Worm (Caenorhabditis elegans): ENCODE results near the gene irld-7.
"Not testable (repeated sequence)": the region's sequence is repeated elsewhere in the genome, so short reads cannot be mapped to it uniquely, and the experiment has no call there.

irld-7 gene

DNA sequence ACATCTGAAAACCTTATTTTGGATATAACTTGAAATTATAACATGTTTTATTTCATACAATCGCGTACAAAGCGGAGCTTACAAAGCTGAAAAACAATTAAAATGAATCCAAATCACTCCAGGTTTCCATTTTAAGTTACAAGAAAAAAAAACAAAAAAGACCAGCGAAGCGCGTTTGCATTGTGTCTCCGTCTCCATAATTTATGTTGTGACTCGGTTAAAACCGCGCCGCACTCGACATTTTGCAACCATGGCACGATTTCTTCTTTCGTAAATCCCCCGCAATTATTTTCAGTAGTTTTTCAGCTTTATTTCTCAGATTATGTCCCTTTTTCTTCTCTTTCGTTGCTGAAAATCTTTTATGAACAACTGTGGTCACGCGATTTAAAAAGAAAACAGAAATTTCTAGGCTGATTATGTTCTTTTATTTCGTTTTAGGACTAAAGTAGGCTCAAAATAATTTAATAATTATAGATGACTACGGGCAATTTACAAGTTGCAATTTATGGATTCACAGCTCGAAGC lies 4.7 kb upstream of the irld-7 start, which contains the start of the genes F38A5.2 and dnj-11:
F38A5.2 (minus strand) TSS at position 4 of the 525 bp plus-strand sequence.
dnj-11 (plus strand) TSS at position 475 of the 525 bp plus-strand sequence.
- TF ChIP-seq sea-1 (GFP tag; conservative IDR thresholded peaks at IDR 0.05) (no peak), hmg-4 (GFP tag; optimal IDR thresholded peaks at IDR 0.05) (no peak), flt-1 (GFP tag; IDR thresholded peaks at IDR 0.05) (no peak), ama-1 (optimal IDR thresholded peaks at IDR 0.05) (no peak), ceh-36 (tag; optimal IDR thresholded peaks at IDR 0.05) (no peak), tra-4 (tag; optimal IDR thresholded peaks at IDR 0.05) (no peak), scrt-1 (GFP tag; IDR thresholded peaks at IDR 0.05) (no peak), F13C5.2 (tag; optimal IDR thresholded peaks at IDR 0.05) (peak; percentile 59), ceh-13 (GFP tag; optimal IDR thresholded peaks at IDR 0.05) (no peak)

ce11 chrIV:6588080-6588613 lies 2.0 kb upstream of the irld-7 start:
- TF ChIP-seq ceh-36 (tag; optimal IDR thresholded peaks at IDR 0.05), result no peak
- no peak for TF ChIP-seq hmbx-1 (tag; optimal IDR thresholded peaks at IDR 0.05)
- no peak for TF ChIP-seq ama-1 (optimal IDR thresholded peaks at IDR 0.05)
- no peak for TF ChIP-seq flt-1 (GFP tag; IDR thresholded peaks at IDR 0.05)
- TF ChIP-seq ets-7 (tag; optimal IDR thresholded peaks at IDR 0.05), result no peak
- no peak for TF ChIP-seq sea-1 (GFP tag; conservative IDR thresholded peaks at IDR 0.05)
- TF ChIP-seq B0310.2 (tag; optimal IDR thresholded peaks at IDR 0.05), result no peak
- no peak for TF ChIP-seq pes-1 (GFP tag; IDR thresholded peaks at IDR 0.05)
- no peak for TF ChIP-seq tbx-11 (GFP tag; IDR thresholded peaks at IDR 0.05)
- no peak for TF ChIP-seq hnd-1 (tag; optimal IDR thresholded peaks at IDR 0.05)
- TF ChIP-seq ceh-13 (GFP tag; optimal IDR thresholded peaks at IDR 0.05), result no peak
- no peak for TF ChIP-seq F13C5.2 (tag; optimal IDR thresholded peaks at IDR 0.05)
- TF ChIP-seq aly-1 (tag; optimal IDR thresholded peaks at IDR 0.05), result no peak
- TF ChIP-seq hmg-4 (GFP tag; optimal IDR thresholded peaks at IDR 0.05), result no peak
- TF ChIP-seq scrt-1 (GFP tag; IDR thresholded peaks at IDR 0.05), result no peak

DNA sequence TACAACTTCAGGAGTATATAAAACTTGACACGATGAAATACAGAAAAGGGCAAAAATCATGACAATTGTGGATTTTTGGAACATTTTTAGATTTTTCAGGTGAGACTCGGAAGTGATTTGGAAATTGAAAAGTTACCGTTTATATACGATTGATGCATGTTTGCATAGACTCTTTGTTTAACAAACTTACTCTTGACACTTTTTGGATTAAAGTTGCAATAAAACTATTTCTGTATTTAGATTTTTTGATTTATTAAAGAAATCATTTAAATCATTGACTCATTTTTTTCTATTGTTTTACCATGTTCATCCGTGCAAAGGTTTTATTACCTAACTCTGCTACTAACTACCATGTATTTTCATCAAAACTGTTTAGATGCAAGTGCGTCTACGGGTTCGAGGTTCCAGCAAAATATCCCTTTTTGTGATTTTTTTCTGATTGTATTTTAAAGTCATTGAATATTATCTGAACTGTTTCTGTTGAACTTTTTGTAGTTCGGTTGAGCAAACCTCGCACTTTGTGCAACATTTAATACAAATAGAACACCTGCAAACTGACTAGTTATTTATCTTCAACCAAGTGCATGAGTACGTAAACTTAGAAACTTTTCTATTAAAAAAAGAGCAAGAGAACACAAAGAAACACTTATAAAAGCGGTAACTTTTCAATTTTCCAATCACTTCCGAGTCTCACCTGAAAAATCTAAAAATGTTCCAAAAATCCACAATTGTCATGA lies 1.0 kb downstream of the irld-7 start, which contains the start of the genes nspb-1 and nspb-2:
nspb-1 (minus strand) TSS at position 101 of the 737 bp plus-strand sequence.
nspb-2 (plus strand) TSS at position 687 of the 737 bp plus-strand sequence.
- not testable (repeated sequence) for TF ChIP-seq tra-4 (tag; optimal IDR thresholded peaks at IDR 0.05); B0310.2 (tag; optimal IDR thresholded peaks at IDR 0.05); tbx-37 (GFP tag; conservative IDR thresholded peaks at IDR 0.05)

DNA sequence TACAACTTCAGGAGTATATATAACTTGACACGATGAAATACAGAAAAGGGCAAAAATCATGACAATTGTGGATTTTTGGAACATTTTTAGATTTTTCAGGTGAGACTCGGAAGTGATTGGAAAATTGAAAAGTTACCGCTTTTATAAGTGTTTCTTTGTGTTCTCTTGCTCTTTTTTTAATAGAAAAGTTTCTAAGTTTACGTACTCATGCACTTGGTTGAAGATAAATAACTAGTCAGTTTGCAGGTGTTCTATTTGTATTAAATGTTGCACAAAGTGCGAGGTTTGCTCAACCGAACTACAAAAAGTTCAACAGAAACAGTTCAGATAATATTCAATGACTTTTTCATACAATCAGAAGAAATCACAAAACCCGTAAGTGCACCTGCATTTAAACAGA lies 4.7 kb downstream of the irld-7 start, which contains the start of gene nspb-3:
nspb-3 (minus strand) TSS at position 101 of the 400 bp plus-strand sequence.
- not testable (repeated sequence) for TF ChIP-seq scrt-1 (GFP tag; IDR thresholded peaks at IDR 0.05); tbx-11 (GFP tag; IDR thresholded peaks at IDR 0.05); B0310.2 (tag; optimal IDR thresholded peaks at IDR 0.05)

ce11 chrIV:6595912-6596311 lies 5.8 kb downstream of the irld-7 start, which contains the start of gene F38A5.22:
F38A5.22 (minus strand) TSS chrIV:6595940.
- TF ChIP-seq hmg-4 (GFP tag; optimal IDR thresholded peaks at IDR 0.05) (no peak), hnd-1 (tag; optimal IDR thresholded peaks at IDR 0.05) (no peak), ets-7 (tag; optimal IDR thresholded peaks at IDR 0.05) (no peak), ceh-13 (GFP tag; optimal IDR thresholded peaks at IDR 0.05) (no peak), hmbx-1 (tag; optimal IDR thresholded peaks at IDR 0.05) (no peak), tbx-11 (GFP tag; IDR thresholded peaks at IDR 0.05) (no peak), scrt-1 (GFP tag; IDR thresholded peaks at IDR 0.05) (no peak), F13C5.2 (tag; optimal IDR thresholded peaks at IDR 0.05) (no peak), pes-1 (GFP tag; IDR thresholded peaks at IDR 0.05) (no peak), tra-4 (tag; optimal IDR thresholded peaks at IDR 0.05) (no peak), ceh-36 (tag; optimal IDR thresholded peaks at IDR 0.05) (no peak), tbx-37 (GFP tag; conservative IDR thresholded peaks at IDR 0.05) (no peak), B0310.2 (tag; optimal IDR thresholded peaks at IDR 0.05) (no peak), flt-1 (GFP tag; IDR thresholded peaks at IDR 0.05) (no peak), ama-1 (optimal IDR thresholded peaks at IDR 0.05) (no peak), sea-1 (GFP tag; conservative IDR thresholded peaks at IDR 0.05) (no peak), aly-1 (tag; optimal IDR thresholded peaks at IDR 0.05) (no peak)

DNA sequence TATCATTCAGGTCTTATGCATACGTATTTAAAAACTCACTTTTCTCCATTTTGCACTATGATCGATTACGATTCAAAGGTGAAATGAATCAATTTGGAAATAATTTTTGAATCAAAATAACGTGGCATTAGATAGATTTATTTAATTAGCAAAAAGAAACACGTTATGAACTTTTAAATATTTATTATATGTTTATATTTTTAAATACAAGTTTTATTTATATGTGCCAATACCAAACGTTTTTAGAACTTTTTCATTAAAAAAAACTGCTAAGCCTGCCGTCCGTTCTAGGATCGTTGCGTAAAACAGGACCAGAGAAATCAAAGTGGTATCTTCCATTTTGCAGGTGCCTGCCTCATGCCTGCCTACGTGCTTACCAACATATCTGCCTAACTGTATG lies 7.1 kb downstream of the irld-7 start, which contains the start of gene F38A5.6:
F38A5.6 (minus strand) TSS at position 101 of the 400 bp plus-strand sequence.
- TF ChIP-seq flt-1 (GFP tag; IDR thresholded peaks at IDR 0.05), result no peak
- no peak for TF ChIP-seq ceh-36 (tag; optimal IDR thresholded peaks at IDR 0.05)
- no peak for TF ChIP-seq ets-7 (tag; optimal IDR thresholded peaks at IDR 0.05)
- no peak for TF ChIP-seq tra-4 (tag; optimal IDR thresholded peaks at IDR 0.05)
- TF ChIP-seq scrt-1 (GFP tag; IDR thresholded peaks at IDR 0.05), result no peak
- no peak for TF ChIP-seq F13C5.2 (tag; optimal IDR thresholded peaks at IDR 0.05)
- TF ChIP-seq ama-1 (optimal IDR thresholded peaks at IDR 0.05), result no peak
- TF ChIP-seq hmbx-1 (tag; optimal IDR thresholded peaks at IDR 0.05), result no peak
- no peak for TF ChIP-seq ceh-13 (GFP tag; optimal IDR thresholded peaks at IDR 0.05)
- no peak for TF ChIP-seq B0310.2 (tag; optimal IDR thresholded peaks at IDR 0.05)
- no peak for TF ChIP-seq hmg-4 (GFP tag; optimal IDR thresholded peaks at IDR 0.05)
- no peak for TF ChIP-seq tbx-37 (GFP tag; conservative IDR thresholded peaks at IDR 0.05)
- TF ChIP-seq tbx-11 (GFP tag; IDR thresholded peaks at IDR 0.05), result no peak
- TF ChIP-seq sea-1 (GFP tag; conservative IDR thresholded peaks at IDR 0.05), result no peak
- TF ChIP-seq hnd-1 (tag; optimal IDR thresholded peaks at IDR 0.05), result no peak
- TF ChIP-seq pes-1 (GFP tag; IDR thresholded peaks at IDR 0.05), result no peak
- no peak for TF ChIP-seq aly-1 (tag; optimal IDR thresholded peaks at IDR 0.05)

- TF ChIP-seq sea-1 (GFP tag; conservative IDR thresholded peaks at IDR 0.05); ets-7 (tag; optimal IDR thresholded peaks at IDR 0.05); pes-1 (GFP tag; IDR thresholded peaks at IDR 0.05): not testable (repeated sequence)
These were observed 7.8 kb downstream of the irld-7 start, which contains the start of gene nspb-4 for ce11 chrIV:6597918-6598317. nspb-4 (plus strand) TSS chrIV:6598218.

All from whole organism, early embryonic.